Worm (Caenorhabditis elegans): ENCODE data around the gene ZK1098.6.

DNA sequence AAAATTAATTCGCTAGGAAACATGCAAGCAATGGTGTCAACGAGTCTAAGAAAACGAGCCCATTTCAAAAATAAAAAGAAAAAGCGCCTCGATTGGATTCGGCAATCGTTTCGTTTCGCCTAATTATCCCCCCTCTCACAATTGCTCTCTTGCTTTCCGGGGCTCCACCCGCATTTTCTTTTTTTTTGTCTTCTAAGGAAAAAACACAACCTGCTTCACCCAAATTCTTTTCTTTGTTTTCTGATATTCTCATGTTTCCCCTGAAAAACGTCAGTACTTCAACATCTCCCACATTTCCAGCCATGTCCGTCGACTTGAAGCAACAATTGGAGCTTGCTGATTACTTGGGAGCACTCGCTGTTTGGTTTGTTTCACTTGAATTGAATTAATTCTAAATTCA is 38.5 kb upstream of the ZK1098.6 start, which contains the start of gene nlp-36:
- TF ChIP-seq arid-1 (GFP tag; conservative IDR thresholded peaks at IDR 0.05) (no peak), snpc-4 (tag; optimal IDR thresholded peaks at IDR 0.05) (no peak), attf-4 (tag; optimal IDR thresholded peaks at IDR 0.05) (no peak), lir-3 (tag; optimal IDR thresholded peaks at IDR 0.05) (no peak), hlh-11 (tag; optimal IDR thresholded peaks at IDR 0.05) (no peak), nhr-11 (tag; optimal IDR thresholded peaks at IDR 0.05) (no peak), pqm-1 (tag; optimal IDR thresholded peaks at IDR 0.05) (no peak), ceh-20 (GFP tag; IDR thresholded peaks at IDR 0.05) (no peak), jun-1 (tag; optimal IDR thresholded peaks at IDR 0.05) (no peak), dpl-1 (GFP tag; optimal IDR thresholded peaks at IDR 0.05) (no peak), ces-1 (GFP tag; optimal IDR thresholded peaks at IDR 0.05) (no peak), unc-62 (GFP tag; optimal IDR thresholded peaks at IDR 0.05 in 1 of 2) (no peak), unc-62 (tag; optimal IDR thresholded peaks at IDR 0.05) (no peak)
